Worm (Caenorhabditis elegans) whole organism, L1 larva: ENCODE measurements around the gene Y39B6A.34.
"Not testable (repeated sequence)": the region's sequence is repeated elsewhere in the genome, so short reads cannot be mapped to it uniquely, and the experiment has no call there.

Experiments used
- ama-1 ChIP-seq: fragments of 150-350 bp; optimal IDR thresholded peaks from 2 replicates; lab custom pipeline; 2014
- dsc-1 ChIP-seq: sonication (generic microtip); optimal IDR thresholded peaks from 2 replicates; lab custom pipeline; 2016; ENCODE audit warnings: mild to moderate bottlenecking, missing genetic modification characterization, missing compliant biosample characterization
- nhr-12 ChIP-seq: sonication (generic microtip); optimal IDR thresholded peaks from 2 replicates; lab custom pipeline; 2017; ENCODE audit warnings: missing biosample characterization, missing genetic modification characterization
- nhr-237 ChIP-seq: fragments of 150-350 bp; optimal IDR thresholded peaks from 2 replicates; lab custom pipeline; 2014; ENCODE audit warnings: missing biosample characterization, missing genetic modification characterization
- nhr-71 ChIP-seq: sonication (generic microtip); optimal IDR thresholded peaks from 2 replicates; lab custom pipeline; 2016; ENCODE audit warnings: mild to moderate bottlenecking, missing genetic modification characterization, moderate library complexity, missing compliant biosample characterization

DNA sequence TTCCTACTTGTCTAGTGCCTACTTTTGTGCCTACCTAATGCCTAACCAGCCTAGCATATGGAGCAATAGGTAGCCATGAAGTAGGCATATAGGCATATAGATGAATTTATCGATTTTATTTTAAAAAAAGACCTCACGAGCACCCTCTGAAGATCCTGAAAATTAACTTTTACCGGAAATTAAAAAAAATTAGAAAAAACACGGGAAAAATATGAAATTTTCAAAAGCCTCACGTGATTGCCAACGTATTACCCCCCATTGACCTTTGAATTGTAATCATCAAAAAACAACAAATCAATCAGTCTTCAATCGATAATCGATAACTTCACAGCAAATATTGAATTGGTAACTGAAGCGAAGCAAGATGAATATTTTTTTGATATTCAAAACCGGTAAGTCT is 13.5 kb downstream of the Y39B6A.34 start, which contains the start of gene Y39B6A.30:
- TF ChIP-seq dsc-1 (tag; lab: Kevin White, UChicago); nhr-71 (tag; lab: Kevin White, UChicago); ama-1 (lab: Kevin White, UChicago); nhr-12 (tag; lab: Kevin White, UChicago); nhr-237 (tag; lab: Kevin White, UChicago): not testable (repeated sequence)
